Worm (Caenorhabditis elegans): ENCODE results near the gene srh-281.

ce11 chrV:16229439-16229838, 38.9 kb downstream of the srh-281 start:
- TF ChIP-seq mep-1 (tag; optimal IDR thresholded peaks at IDR 0.05) (no peak), hlh-4 (tag; optimal IDR thresholded peaks at IDR 0.05) (no peak), unc-62 (GFP tag; optimal IDR thresholded peaks at IDR 0.05) (no peak)
